Fruit fly (Drosophila melanogaster) whole organism, embryonic: ENCODE data around the gene Kap3.

Experiments
- Blimp-1 ChIP-seq: fragments of 200-800 bp; sonication (Bioruptor generic); optimal IDR thresholded peaks from 3 replicates; lab custom pipeline; 2018; ENCODE audit warnings: missing biosample characterization, missing genetic modification characterization, mild to moderate bottlenecking, moderate library complexity, missing genetic modification reagents
- CG10366 ChIP-seq: fragments of 200-800 bp; sonication (Bioruptor generic); IDR thresholded peaks from 2 replicates; pipeline ENCODE4 v1.3.6; 2022; ENCODE audit warnings: missing biosample characterization, missing genetic modification characterization
- CG11504 ChIP-seq: fragments of 200-800 bp; sonication (Bioruptor generic); optimal IDR thresholded peaks from 3 replicates; lab custom pipeline; 2019; ENCODE audit warnings: missing biosample characterization, mild to moderate bottlenecking, missing genetic modification characterization, moderate library complexity
- CG11696 ChIP-seq: fragments of 200-800 bp; sonication (Bioruptor generic); IDR thresholded peaks from 2 replicates; pipeline ENCODE4 v1.3.6; 2022; ENCODE audit warnings: missing biosample characterization, missing genetic modification characterization
- CG12942 ChIP-seq: fragments of 200-800 bp; sonication (Bioruptor generic); optimal IDR thresholded peaks from 3 replicates; lab custom pipeline; 2016; ENCODE audit warnings: missing biosample characterization, missing genetic modification characterization
- CG13424 ChIP-seq: fragments of 200-800 bp; sonication (Bioruptor generic); optimal IDR thresholded peaks from 2 replicates; lab custom pipeline; 2019; ENCODE audit warnings: missing biosample characterization, mild to moderate bottlenecking, missing genetic modification characterization, moderate library complexity
- CG13894 ChIP-seq: fragments of 200-800 bp; sonication (Bioruptor generic); optimal IDR thresholded peaks from 3 replicates; lab custom pipeline; 2018; ENCODE audit warnings: missing biosample characterization, mild to moderate bottlenecking, missing genetic modification characterization, moderate library complexity
- CG17612 ChIP-seq: fragments of 200-800 bp; sonication (Bioruptor generic); IDR thresholded peaks from 2 replicates; pipeline ENCODE4 v1.3.6; 2022; ENCODE audit warnings: missing biosample characterization, missing genetic modification characterization
- CG18476 ChIP-seq: fragments of 200-800 bp; sonication (Bioruptor generic); optimal IDR thresholded peaks from 2 replicates; lab custom pipeline; 2016; ENCODE audit warnings: missing biosample characterization, mild to moderate bottlenecking, missing genetic modification characterization
- CG18764 ChIP-seq: fragments of 200-800 bp; sonication (Bioruptor generic); optimal IDR thresholded peaks from 3 replicates; lab custom pipeline; 2016; ENCODE audit warnings: missing biosample characterization, missing genetic modification characterization
- CG31224 ChIP-seq: fragments of 200-800 bp; sonication (Bioruptor generic); IDR thresholded peaks from 2 replicates; pipeline ENCODE4 v1.3.6; 2022; ENCODE audit warnings: missing biosample characterization, missing genetic modification characterization
- CG31441 ChIP-seq: fragments of 200-800 bp; sonication (Bioruptor generic); IDR thresholded peaks from 2 replicates; pipeline ENCODE4 v1.3.6; 2022; ENCODE audit warnings: missing biosample characterization, missing genetic modification characterization
- CG34224 ChIP-seq: fragments of 200-800 bp; sonication (Bioruptor generic); IDR thresholded peaks from 3 replicates; pipeline ENCODE4 v1.3.6; 2022; ENCODE audit warnings: missing biosample characterization, missing genetic modification characterization; ENCODE audit not compliant: partially characterized antibody
- CG4617 ChIP-seq: fragments of 200-800 bp; sonication (Bioruptor generic); optimal IDR thresholded peaks from 3 replicates; lab custom pipeline; 2016; ENCODE audit warnings: missing biosample characterization, missing genetic modification characterization, borderline replicate concordance
- CG6175 ChIP-seq: fragments of 200-800 bp; sonication (Bioruptor generic); IDR thresholded peaks from 3 replicates; pipeline ENCODE4 v1.3.6; 2022; ENCODE audit warnings: missing biosample characterization, missing genetic modification characterization
- CG7556 ChIP-seq: fragments of 200-800 bp; sonication (Bioruptor generic); optimal IDR thresholded peaks from 2 replicates; lab custom pipeline; 2017; ENCODE audit warnings: missing biosample characterization, mild to moderate bottlenecking, missing genetic modification characterization
- CG7963 ChIP-seq: fragments of 200-800 bp; sonication (Bioruptor generic); IDR thresholded peaks from 3 replicates; pipeline ENCODE4 v1.3.6; 2022; ENCODE audit warnings: missing biosample characterization, missing genetic modification characterization; ENCODE audit not compliant: partially characterized antibody
- CG8359 ChIP-seq: fragments of 200-800 bp; sonication (Bioruptor generic); optimal IDR thresholded peaks from 2 replicates; lab custom pipeline; 2017; ENCODE audit warnings: missing biosample characterization, mild to moderate bottlenecking, missing genetic modification characterization, borderline replicate concordance
- CG9609 ChIP-seq: fragments of 200-800 bp; sonication (Bioruptor generic); optimal IDR thresholded peaks from 3 replicates; lab custom pipeline; 2016; ENCODE audit warnings: missing biosample characterization, missing genetic modification characterization
- CG9817 ChIP-seq: fragments of 200-800 bp; sonication (Bioruptor generic); optimal IDR thresholded peaks from 2 replicates; lab custom pipeline; 2018; ENCODE audit warnings: missing biosample characterization, mild to moderate bottlenecking, missing genetic modification characterization, moderate library complexity
- Deaf1 ChIP-seq: fragments of 200-800 bp; optimal IDR thresholded peaks from 3 replicates; lab custom pipeline; 2019; ENCODE audit warnings: missing biosample characterization, mild to moderate bottlenecking, missing genetic modification characterization, moderate library complexity
- Dp ChIP-seq: fragments of 200-800 bp; sonication (Bioruptor generic); optimal IDR thresholded peaks from 2 replicates; lab custom pipeline; 2018; ENCODE audit warnings: missing biosample characterization, mild to moderate bottlenecking, missing genetic modification characterization, moderate library complexity
- Ets65A ChIP-seq: fragments of 200-800 bp; sonication (Bioruptor generic); peaks from one replicate; lab custom pipeline; 2016; ENCODE audit warnings: missing biosample characterization, missing genetic modification characterization
- Ets97D ChIP-seq: fragments of 200-800 bp; sonication (Bioruptor generic); optimal IDR thresholded peaks from 3 replicates; lab custom pipeline; 2016; ENCODE audit warnings: missing biosample characterization, missing genetic modification characterization
- Fer2 ChIP-seq: fragments of 200-800 bp; sonication (Bioruptor generic); optimal IDR thresholded peaks from 2 replicates; lab custom pipeline; 2018; ENCODE audit warnings: missing biosample characterization, mild to moderate bottlenecking, missing genetic modification characterization, moderate library complexity
- HHEX ChIP-seq: fragments of 200-800 bp; sonication (Bioruptor generic); optimal IDR thresholded peaks from 3 replicates; lab custom pipeline; 2017; ENCODE audit warnings: missing biosample characterization, mild to moderate bottlenecking, missing genetic modification characterization, missing genetic modification reagents
- HLH3B ChIP-seq: fragments of 200-800 bp; sonication (Bioruptor generic); IDR thresholded peaks from 2 replicates; pipeline ENCODE4 v1.3.6; 2022; ENCODE audit warnings: missing biosample characterization, missing genetic modification characterization
- Hand ChIP-seq: fragments of 200-800 bp; sonication (Bioruptor generic); optimal IDR thresholded peaks from 2 replicates; lab custom pipeline; 2017; ENCODE audit warnings: mild to moderate bottlenecking, missing biosample characterization, missing genetic modification reagents, missing genetic modification characterization
- Myb ChIP-seq: fragments of 200-800 bp; sonication (Bioruptor generic); optimal IDR thresholded peaks from 2 replicates; lab custom pipeline; 2016; ENCODE audit warnings: missing biosample characterization, missing genetic modification characterization
- Opbp ChIP-seq: fragments of 200-800 bp; sonication (Bioruptor generic); IDR thresholded peaks from 3 replicates; pipeline ENCODE4 v1.3.6; 2022; ENCODE audit warnings: missing biosample characterization, missing genetic modification characterization; ENCODE audit not compliant: partially characterized antibody
- Rx ChIP-seq: fragments of 200-800 bp; sonication (Bioruptor generic); IDR thresholded peaks from 2 replicates; pipeline ENCODE4 v1.3.6; 2022; ENCODE audit warnings: missing biosample characterization, missing genetic modification characterization
- Spps ChIP-seq: fragments of 200-800 bp; sonication (Bioruptor generic); optimal IDR thresholded peaks from 2 replicates; lab custom pipeline; 2018; ENCODE audit warnings: missing biosample characterization, mild to moderate bottlenecking, missing genetic modification characterization
- Xrp1 ChIP-seq: fragments of 200-800 bp; sonication (Bioruptor generic); IDR thresholded peaks from 2 replicates; pipeline ENCODE4 v1.3.6; 2022; ENCODE audit warnings: missing biosample characterization, missing genetic modification characterization
- ap ChIP-seq: fragments of 200-800 bp; sonication (Bioruptor generic); IDR thresholded peaks from 2 replicates; pipeline ENCODE4 v1.3.6; 2022; ENCODE audit warnings: missing biosample characterization, missing genetic modification characterization
- btn ChIP-seq: fragments of 200-800 bp; sonication (Bioruptor generic); optimal IDR thresholded peaks from 2 replicates; lab custom pipeline; 2016; ENCODE audit warnings: missing biosample characterization, missing genetic modification characterization
- croc ChIP-seq: fragments of 200-800 bp; sonication (Bioruptor generic); conservative IDR thresholded peaks from 3 replicates; pipeline ENCODE4 v1.3.6; 2022; ENCODE audit warnings: missing biosample characterization, missing genetic modification characterization
- dati ChIP-seq: fragments of 200-800 bp; sonication (Bioruptor generic); IDR thresholded peaks from 2 replicates; pipeline ENCODE4 v1.3.6; 2022; ENCODE audit warnings: missing biosample characterization, missing genetic modification characterization
- eyg ChIP-seq: fragments of 200-800 bp; sonication (Bioruptor generic); optimal IDR thresholded peaks from 3 replicates; lab custom pipeline; 2016; ENCODE audit warnings: missing biosample characterization, missing genetic modification characterization
- fd102C ChIP-seq: fragments of 200-800 bp; sonication (Bioruptor generic); optimal IDR thresholded peaks from 2 replicates; lab custom pipeline; 2018; ENCODE audit warnings: missing biosample characterization, mild to moderate bottlenecking, missing genetic modification characterization, moderate library complexity
- jigr1 ChIP-seq: fragments of 200-800 bp; sonication (Bioruptor generic); IDR thresholded peaks from 3 replicates; pipeline ENCODE4 v1.3.6; 2022; ENCODE audit warnings: missing biosample characterization, missing genetic modification characterization
- jumu ChIP-seq: fragments of 200-800 bp; sonication (Bioruptor generic); optimal IDR thresholded peaks from 3 replicates; lab custom pipeline; 2016; ENCODE audit warnings: missing biosample characterization, missing genetic modification characterization
- mirr ChIP-seq: fragments of 200-800 bp; sonication (Bioruptor generic); optimal IDR thresholded peaks from 3 replicates; lab custom pipeline; 2018; ENCODE audit warnings: missing biosample characterization, mild to moderate bottlenecking, missing genetic modification characterization
- pb ChIP-seq: fragments of 200-800 bp; sonication (Bioruptor generic); optimal IDR thresholded peaks from 3 replicates; lab custom pipeline; 2016; ENCODE audit warnings: missing biosample characterization, missing genetic modification characterization
- peb ChIP-seq: fragments of 200-800 bp; sonication (Bioruptor generic); IDR thresholded peaks from 2 replicates; pipeline ENCODE4 v1.3.6; 2022; ENCODE audit warnings: missing biosample characterization, missing genetic modification characterization
- salm ChIP-seq: fragments of 200-800 bp; sonication (Bioruptor generic); optimal IDR thresholded peaks from 2 replicates; lab custom pipeline; 2018; ENCODE audit warnings: missing biosample characterization, mild to moderate bottlenecking, missing genetic modification characterization
- sim ChIP-seq: fragments of 200-800 bp; sonication (Bioruptor generic); IDR thresholded peaks from 2 replicates; pipeline ENCODE4 v1.3.6; 2022; ENCODE audit warnings: missing biosample characterization, missing genetic modification characterization
- sna ChIP-seq: fragments of 200-800 bp; sonication (Bioruptor generic); IDR thresholded peaks from 2 replicates; pipeline ENCODE4 v1.3.6; 2022; ENCODE audit warnings: missing biosample characterization, missing genetic modification characterization; ENCODE audit not compliant: partially characterized antibody
- ssp ChIP-seq: fragments of 200-800 bp; sonication (Bioruptor generic); IDR thresholded peaks from 2 replicates; pipeline ENCODE4 v1.3.6; 2022; ENCODE audit warnings: missing biosample characterization, missing genetic modification characterization
- tup ChIP-seq: fragments of 200-800 bp; sonication (Bioruptor generic); optimal IDR thresholded peaks from 2 replicates; lab custom pipeline; 2016; ENCODE audit warnings: missing biosample characterization, mild to moderate bottlenecking, missing genetic modification characterization, moderate library complexity
- unc-4 ChIP-seq: fragments of 200-800 bp; sonication (Bioruptor generic); IDR thresholded peaks from 2 replicates; pipeline ENCODE4 v1.3.6; 2022; ENCODE audit warnings: missing biosample characterization, missing genetic modification characterization; ENCODE audit not compliant: partially characterized antibody
- wdn ChIP-seq: fragments of 200-800 bp; sonication (Bioruptor generic); IDR thresholded peaks from 2 replicates; pipeline ENCODE4 v1.3.6; 2022; ENCODE audit warnings: missing biosample characterization, missing genetic modification characterization

Kap3 gene

dm6 chrX:11340719-11341322, 937 bp upstream of the Kap3 start (continued):
- TF ChIP-seq CG13424 (tag; lab: Kevin White, UChicago) = peak; percentile 14
- TF ChIP-seq CG9817 = no peak
- no peak for TF ChIP-seq CG17612 (GFP tag; lab: Robert Waterston, UW)
- no peak for TF ChIP-seq HLH3B (GFP tag; lab: Robert Waterston, UW)
- TF ChIP-seq CG13894 (tag; lab: Kevin White, UChicago) = no peak
- no peak for TF ChIP-seq unc-4 (GFP tag; lab: Robert Waterston, UW)
- no peak for TF ChIP-seq tup (GFP tag; lab: Kevin White, UChicago)
- TF ChIP-seq ssp = no peak
- TF ChIP-seq CG7963 (GFP tag; lab: Robert Waterston, UW) = no peak
- no peak for TF ChIP-seq sna (GFP tag; lab: Robert Waterston, UW)
- TF ChIP-seq Dp (GFP tag; lab: Kevin White, UChicago) = no peak
- TF ChIP-seq CG11696 (GFP tag; lab: Robert Waterston, UW) = no peak
- TF ChIP-seq eyg (GFP tag; lab: Kevin White, UChicago) = no peak
- no peak for TF ChIP-seq Hand (GFP tag; lab: Kevin White, UChicago)
- TF ChIP-seq CG31441 (GFP tag; lab: Robert Waterston, UW) = 0 out of 2 replicates have a peak, but pooled peaks have one; percentile 15
- no peak for TF ChIP-seq CG10366 (GFP tag; lab: Robert Waterston, UW)
- no peak for TF ChIP-seq Rx
- TF ChIP-seq CG34224 (GFP tag; lab: Robert Waterston, UW) = no peak
- TF ChIP-seq pb (GFP tag; lab: Kevin White, UChicago) = no peak
- TF ChIP-seq mirr = no peak
- peak; percentile 9 for TF ChIP-seq CG7556 (GFP tag; lab: Kevin White, UChicago)
- TF ChIP-seq btn (GFP tag; lab: Kevin White, UChicago) = no peak
- TF ChIP-seq CG9609 (GFP tag; lab: Kevin White, UChicago) = no peak
- peak; percentile 34 for TF ChIP-seq CG11504 (tag; lab: Kevin White, UChicago)
- no peak for TF ChIP-seq Opbp (GFP tag; lab: Robert Waterston, UW)
- no peak for TF ChIP-seq Ets97D (GFP tag; lab: Kevin White, UChicago)
- TF ChIP-seq CG12942 (GFP tag; lab: Kevin White, UChicago) = no peak
- no peak for TF ChIP-seq fd102C
- TF ChIP-seq croc = no peak
- TF ChIP-seq Fer2 (tag; lab: Kevin White, UChicago) = no peak
- no peak for TF ChIP-seq CG18764 (GFP tag; lab: Kevin White, UChicago)
- no peak for TF ChIP-seq Spps (tag; lab: Kevin White, UChicago)
- TF ChIP-seq Xrp1 (GFP tag; lab: Robert Waterston, UW) = no peak
- no peak for TF ChIP-seq Deaf1 (tag; lab: Kevin White, UChicago)
- TF ChIP-seq wdn (GFP tag; lab: Robert Waterston, UW) = no peak
- TF ChIP-seq dati = no peak
- TF ChIP-seq Ets65A (GFP tag; lab: Kevin White, UChicago) = no peak
- TF ChIP-seq CG4617 = no peak
- TF ChIP-seq salm (tag; lab: Kevin White, UChicago) = no peak
- TF ChIP-seq sim = no peak
- 0 out of 2 replicates have a peak, but pooled peaks have one; percentile 21 for TF ChIP-seq ap (GFP tag; lab: Robert Waterston, UW)
- TF ChIP-seq CG8359 (GFP tag; lab: Kevin White, UChicago) = no peak
- no peak for TF ChIP-seq HHEX (GFP tag; lab: Kevin White, UChicago)
- TF ChIP-seq CG31224 (GFP tag; lab: Robert Waterston, UW) = no peak
- no peak for TF ChIP-seq CG18476 (GFP tag; lab: Kevin White, UChicago)
- no peak for TF ChIP-seq jumu
- TF ChIP-seq Myb (GFP tag; lab: Kevin White, UChicago) = no peak
- no peak for TF ChIP-seq jigr1 (GFP tag; lab: Robert Waterston, UW)
- no peak for TF ChIP-seq CG6175 (GFP tag; lab: Robert Waterston, UW)
- no peak for TF ChIP-seq Blimp-1 (GFP tag; lab: Kevin White, UChicago)
- no peak for TF ChIP-seq peb (GFP tag; lab: Robert Waterston, UW)
